Fruit fly (Drosophila melanogaster) whole organism, embryonic: ENCODE data around the gene Muc68D.

Experiments
- Adf1 ChIP-seq: fragments of 200-800 bp; sonication (Bioruptor generic); IDR thresholded peaks from 2 replicates; pipeline ENCODE4 v1.3.6; 2022; ENCODE audit warnings: missing biosample characterization, missing genetic modification characterization
- Antp ChIP-seq: fragments of 200-800 bp; sonication (Bioruptor generic); optimal IDR thresholded peaks from 3 replicates; lab custom pipeline; 2016; ENCODE audit warnings: missing biosample characterization, missing genetic modification characterization
- CG11504 ChIP-seq: fragments of 200-800 bp; sonication (Bioruptor generic); optimal IDR thresholded peaks from 3 replicates; lab custom pipeline; 2019; ENCODE audit warnings: missing biosample characterization, mild to moderate bottlenecking, missing genetic modification characterization, moderate library complexity
- CG14441 ChIP-seq: fragments of 200-800 bp; sonication (Bioruptor generic); IDR thresholded peaks from 2 replicates; pipeline ENCODE4 v1.3.6; 2022; ENCODE audit warnings: missing biosample characterization, missing genetic modification characterization
- CG14710 ChIP-seq: fragments of 200-800 bp; sonication (Bioruptor generic); optimal IDR thresholded peaks from 3 replicates; lab custom pipeline; 2019; ENCODE audit warnings: missing biosample characterization, mild to moderate bottlenecking, missing genetic modification characterization, moderate library complexity
- CG14860 ChIP-seq: fragments of 200-800 bp; sonication (Bioruptor generic); IDR thresholded peaks from 3 replicates; pipeline ENCODE4 v1.3.6; 2022; ENCODE audit warnings: missing biosample characterization, missing genetic modification characterization; ENCODE audit not compliant: partially characterized antibody
- CG16813 ChIP-seq: fragments of 200-800 bp; sonication (Bioruptor generic); IDR thresholded peaks from 3 replicates; pipeline ENCODE4 v1.3.6; 2022; ENCODE audit warnings: missing biosample characterization, missing genetic modification characterization; ENCODE audit not compliant: partially characterized antibody
- CG16815 ChIP-seq: fragments of 200-800 bp; sonication (Bioruptor generic); optimal IDR thresholded peaks from 3 replicates; lab custom pipeline; 2017; ENCODE audit warnings: missing biosample characterization, mild to moderate bottlenecking, missing genetic modification characterization
- CG16863 ChIP-seq: fragments of 200-800 bp; sonication (Bioruptor generic); optimal IDR thresholded peaks from 3 replicates; lab custom pipeline; 2016; ENCODE audit warnings: missing biosample characterization, missing genetic modification characterization
- CG17802 ChIP-seq: fragments of 200-800 bp; sonication (Bioruptor generic); optimal IDR thresholded peaks from 2 replicates; lab custom pipeline; 2018; ENCODE audit warnings: missing biosample characterization, mild to moderate bottlenecking, missing genetic modification characterization, moderate library complexity
- CG2116 ChIP-seq: fragments of 200-800 bp; sonication (Bioruptor generic); optimal IDR thresholded peaks from 3 replicates; lab custom pipeline; 2018; ENCODE audit warnings: missing biosample characterization, mild to moderate bottlenecking, missing genetic modification characterization
- CG2712 ChIP-seq: fragments of 200-800 bp; optimal IDR thresholded peaks from 3 replicates; lab custom pipeline; 2019; ENCODE audit warnings: missing biosample characterization, mild to moderate bottlenecking, missing genetic modification characterization, moderate library complexity
- CG34224 ChIP-seq: fragments of 200-800 bp; sonication (Bioruptor generic); IDR thresholded peaks from 3 replicates; pipeline ENCODE4 v1.3.6; 2022; ENCODE audit warnings: missing biosample characterization, missing genetic modification characterization; ENCODE audit not compliant: partially characterized antibody
- CG42726 ChIP-seq: fragments of 200-800 bp; sonication (Bioruptor generic); IDR thresholded peaks from 2 replicates; pipeline ENCODE4 v1.3.6; 2022; ENCODE audit warnings: missing biosample characterization, missing genetic modification characterization; ENCODE audit not compliant: partially characterized antibody
- CG6175 ChIP-seq: fragments of 200-800 bp; sonication (Bioruptor generic); IDR thresholded peaks from 3 replicates; pipeline ENCODE4 v1.3.6; 2022; ENCODE audit warnings: missing biosample characterization, missing genetic modification characterization
- CG6689 ChIP-seq: fragments of 200-800 bp; sonication (Bioruptor generic); IDR thresholded peaks from 2 replicates; pipeline ENCODE4 v1.3.6; 2022; ENCODE audit warnings: missing biosample characterization, missing genetic modification characterization
- CG6791 ChIP-seq: fragments of 200-800 bp; sonication (Bioruptor generic); IDR thresholded peaks from 3 replicates; pipeline ENCODE4 v1.3.6; 2022; ENCODE audit warnings: missing biosample characterization, missing genetic modification characterization; ENCODE audit not compliant: partially characterized antibody
- CG8765 ChIP-seq: fragments of 200-800 bp; sonication (Bioruptor generic); IDR thresholded peaks from 2 replicates; pipeline ENCODE4 v1.3.6; 2022; ENCODE audit warnings: missing biosample characterization, missing genetic modification characterization
- CTCF ChIP-seq: fragments of 200-800 bp; sonication (Bioruptor generic); optimal IDR thresholded peaks from 2 replicates; lab custom pipeline; 2017; ENCODE audit warnings: missing biosample characterization, mild to moderate bottlenecking, missing genetic modification characterization, moderate library complexity
- Dll ChIP-seq: fragments of 200-800 bp; sonication (Bioruptor generic); IDR thresholded peaks from 4 replicates; pipeline ENCODE4 v1.3.6; 2022; ENCODE audit warnings: missing biosample characterization, missing genetic modification characterization; ENCODE audit not compliant: partially characterized antibody
- Doc3 ChIP-seq: fragments of 200-800 bp; sonication (Bioruptor generic); IDR thresholded peaks from 3 replicates; pipeline ENCODE4 v1.3.6; 2022; ENCODE audit warnings: missing biosample characterization, missing genetic modification characterization; ENCODE audit not compliant: partially characterized antibody
- ERR ChIP-seq: fragments of 200-800 bp; sonication (Bioruptor generic); optimal IDR thresholded peaks from 2 replicates; lab custom pipeline; 2016; ENCODE audit warnings: missing biosample characterization, missing genetic modification characterization
- Ets97D ChIP-seq: fragments of 200-800 bp; sonication (Bioruptor generic); optimal IDR thresholded peaks from 3 replicates; lab custom pipeline; 2016; ENCODE audit warnings: missing biosample characterization, missing genetic modification characterization
- H2.0 ChIP-seq: fragments of 200-800 bp; sonication (Bioruptor generic); IDR thresholded peaks from 2 replicates; pipeline ENCODE4 v1.3.6; 2022; ENCODE audit warnings: missing biosample characterization, missing genetic modification characterization
- HLH4C ChIP-seq: fragments of 200-800 bp; sonication (Bioruptor generic); IDR thresholded peaks from 3 replicates; pipeline ENCODE4 v1.3.6; 2022; ENCODE audit warnings: missing biosample characterization, missing genetic modification characterization; ENCODE audit not compliant: partially characterized antibody
- Hsf ChIP-seq: fragments of 200-800 bp; sonication (Bioruptor generic); optimal IDR thresholded peaks from 3 replicates; lab custom pipeline; 2016; ENCODE audit warnings: missing biosample characterization, missing genetic modification characterization
- MBD-R2 ChIP-seq: fragments of 200-800 bp; sonication (Bioruptor generic); IDR thresholded peaks from 2 replicates; pipeline ENCODE4 v1.3.6; 2022; ENCODE audit warnings: missing biosample characterization, missing genetic modification characterization
- Mad ChIP-seq: fragments of 200-800 bp; sonication (Bioruptor generic); optimal IDR thresholded peaks from 2 replicates; lab custom pipeline; 2016; ENCODE audit warnings: missing biosample characterization, missing genetic modification characterization
- Myb ChIP-seq: fragments of 200-800 bp; sonication (Bioruptor generic); optimal IDR thresholded peaks from 2 replicates; lab custom pipeline; 2016; ENCODE audit warnings: missing biosample characterization, missing genetic modification characterization
- Poxn ChIP-seq: fragments of 200-800 bp; sonication (Bioruptor generic); IDR thresholded peaks from 2 replicates; pipeline ENCODE4 v1.3.6; 2022; ENCODE audit warnings: missing biosample characterization, missing genetic modification characterization
- Ptx1 ChIP-seq: fragments of 200-800 bp; sonication (Bioruptor generic); IDR thresholded peaks from 2 replicates; pipeline ENCODE4 v1.3.6; 2022; ENCODE audit warnings: missing biosample characterization, missing genetic modification characterization
- Rx ChIP-seq: fragments of 200-800 bp; sonication (Bioruptor generic); IDR thresholded peaks from 2 replicates; pipeline ENCODE4 v1.3.6; 2022; ENCODE audit warnings: missing biosample characterization, missing genetic modification characterization
- Sin3A ChIP-seq: fragments of >200 bp; optimal IDR thresholded peaks from 2 replicates; lab custom pipeline; 2018
- TFAM ChIP-seq: fragments of 200-800 bp; sonication (Bioruptor generic); optimal IDR thresholded peaks from 2 replicates; lab custom pipeline; 2017; ENCODE audit warnings: missing biosample characterization, missing genetic modification characterization, inconsistent platforms
- ato ChIP-seq: fragments of 200-800 bp; sonication (Bioruptor generic); IDR thresholded peaks from 2 replicates; pipeline ENCODE4 v1.3.6; 2022; ENCODE audit warnings: missing biosample characterization, missing genetic modification characterization; ENCODE audit not compliant: partially characterized antibody
- bcd ChIP-seq: fragments of 200-800 bp; sonication (Bioruptor generic); optimal IDR thresholded peaks from 2 replicates; lab custom pipeline; 2017; ENCODE audit warnings: missing biosample characterization, mild to moderate bottlenecking, missing genetic modification characterization
- dimm ChIP-seq: fragments of 200-800 bp; sonication (Bioruptor generic); IDR thresholded peaks from 2 replicates; pipeline ENCODE4 v1.3.6; 2022; ENCODE audit warnings: missing biosample characterization, missing genetic modification characterization
- grau ChIP-seq: fragments of 200-800 bp; optimal IDR thresholded peaks from 3 replicates; lab custom pipeline; 2019; ENCODE audit warnings: missing biosample characterization, mild to moderate bottlenecking, missing genetic modification characterization, moderate library complexity
- gro ChIP-seq: fragments of 200-800 bp; sonication (Bioruptor generic); optimal IDR thresholded peaks from 2 replicates; lab custom pipeline; 2016; ENCODE audit warnings: missing biosample characterization, missing genetic modification characterization
- gt ChIP-seq: fragments of 200-800 bp; sonication (Bioruptor generic); IDR thresholded peaks from 2 replicates; pipeline ENCODE4 v1.3.6; 2022; ENCODE audit warnings: missing biosample characterization, missing genetic modification characterization
- insv ChIP-seq, 2 experiments: fragments of 200-800 bp; sonication (Bioruptor generic); optimal IDR thresholded peaks; 3 replicates each; lab custom pipeline; 2016 to 2018; ENCODE audit warnings: missing biosample characterization in 2 of 2, missing genetic modification characterization in 2 of 2
- nmo ChIP-seq: fragments of 200-800 bp; sonication (Bioruptor generic); optimal IDR thresholded peaks from 2 replicates; lab custom pipeline; 2018; ENCODE audit warnings: missing biosample characterization, mild to moderate bottlenecking, missing genetic modification characterization, moderate library complexity
- onecut ChIP-seq: fragments of 200-800 bp; sonication (Bioruptor generic); IDR thresholded peaks from 2 replicates; pipeline ENCODE4 v1.3.6; 2022; ENCODE audit warnings: missing biosample characterization, missing genetic modification characterization
- shn ChIP-seq: fragments of 200-800 bp; sonication (Bioruptor generic); optimal IDR thresholded peaks from 3 replicates; lab custom pipeline; 2016; ENCODE audit warnings: missing biosample characterization, missing genetic modification characterization
- tna ChIP-seq: fragments of 200-800 bp; sonication (Bioruptor generic); IDR thresholded peaks from 2 replicates; pipeline ENCODE4 v1.3.6; 2022; ENCODE audit warnings: missing biosample characterization, missing genetic modification characterization; ENCODE audit not compliant: partially characterized antibody
- toy ChIP-seq: fragments of 200-800 bp; sonication (Bioruptor generic); IDR thresholded peaks from 2 replicates; pipeline ENCODE4 v1.3.6; 2022; ENCODE audit warnings: missing biosample characterization, missing genetic modification characterization
- trem ChIP-seq: fragments of 200-800 bp; optimal IDR thresholded peaks from 3 replicates; lab custom pipeline; 2019; ENCODE audit warnings: missing biosample characterization, mild to moderate bottlenecking, missing genetic modification characterization, moderate library complexity
- zen2 ChIP-seq: fragments of 200-800 bp; sonication (Bioruptor generic); IDR thresholded peaks from 3 replicates; pipeline ENCODE4 v1.3.6; 2022; ENCODE audit warnings: missing biosample characterization, missing genetic modification characterization; ENCODE audit not compliant: partially characterized antibody
- zf30C ChIP-seq: fragments of 200-800 bp; sonication (Bioruptor generic); optimal IDR thresholded peaks from 3 replicates; lab custom pipeline; 2018; ENCODE audit warnings: missing biosample characterization, mild to moderate bottlenecking, missing genetic modification characterization

Gene Muc68D

dm6 chr3L:11816641-11817040 is 44.7 kb upstream of the Muc68D start:
- TF ChIP-seq CG11504 (tag; lab: Kevin White, UChicago): peak; percentile 99
- no peak for TF ChIP-seq CG2712 (tag; lab: Kevin White, UChicago)
- TF ChIP-seq CG34224: no peak
- TF ChIP-seq TFAM (GFP tag; lab: Kevin White, UChicago): no peak

DNA sequence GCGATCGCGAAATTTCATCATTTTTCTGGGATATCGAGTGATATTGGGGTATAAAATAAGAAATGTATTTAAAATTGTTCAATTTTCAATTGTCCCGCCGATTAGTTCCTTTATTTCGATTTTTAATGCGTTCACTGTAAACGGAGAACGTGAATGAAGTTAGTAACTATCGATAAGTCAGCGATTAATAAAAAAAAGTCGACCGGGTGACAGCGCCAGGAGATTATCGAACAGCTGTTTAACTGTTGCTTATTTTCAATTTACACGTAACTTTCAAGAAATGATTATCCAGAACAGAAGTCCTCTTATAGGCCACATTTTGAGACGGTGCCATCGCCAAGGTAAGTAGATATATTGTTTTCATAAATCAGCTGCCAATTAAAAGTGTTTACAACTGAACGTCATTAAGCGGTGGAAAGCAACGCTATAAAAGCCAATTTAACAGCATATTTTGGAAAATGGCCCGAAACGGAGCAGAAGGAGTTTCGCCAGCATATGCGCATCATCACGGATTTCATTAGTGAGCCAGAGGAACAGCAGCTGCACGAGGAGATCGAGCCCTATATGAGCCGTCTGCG is 43.4 kb upstream of the Muc68D start, which contains the start of gene CG14130:
Gene CG14130 (plus strand): TSS at position 225 of the 578 bp plus-strand sequence.
- TF ChIP-seq Rx (GFP tag; lab: Robert Waterston, UW) (no peak), H2.0 (GFP tag; lab: Robert Waterston, UW) (no peak), CG6791 (GFP tag; lab: Robert Waterston, UW) (peak; percentile 94), Adf1 (GFP tag; lab: Robert Waterston, UW) (no peak), CG14710 (tag; lab: Kevin White, UChicago) (peak; percentile 42), ato (GFP tag; lab: Robert Waterston, UW) (peak; percentile 91), shn (no peak), Ets97D (peak; percentile 34), CG16815 (no peak), CG16813 (peak; percentile 90), CG14860 (GFP tag; lab: Robert Waterston, UW) (peak; percentile 91), CG8765 (GFP tag; lab: Robert Waterston, UW) (no peak), CG16863 (no peak), dimm (GFP tag; lab: Robert Waterston, UW) (no peak), CG17802 (tag; lab: Kevin White, UChicago) (no peak), insv (GFP tag; optimal IDR thresholded peaks at IDR 0.05; lab: Kevin White, UChicago) (no peak), CG2712 (tag; lab: Kevin White, UChicago) (no peak), Mad (no peak), tna (GFP tag; lab: Robert Waterston, UW) (peak; percentile 92), HLH4C (GFP tag; lab: Robert Waterston, UW) (peak; percentile 96), CG2116 (GFP tag; lab: Kevin White, UChicago) (peak; percentile 94), CG42726 (peak; percentile 68; the same call in 1 of the 2 replicates), Dll (GFP tag; lab: Robert Waterston, UW) (peak; percentile 94), CG6175 (no peak), Ptx1 (GFP tag; lab: Robert Waterston, UW) (no peak), CG6689 (GFP tag; lab: Robert Waterston, UW) (no peak), MBD-R2 (peak; percentile 92), Sin3A (lab: Kevin White, UChicago) (peak; percentile 8), ERR (GFP tag; lab: Kevin White, UChicago) (no peak), trem (tag; lab: Kevin White, UChicago) (peak; percentile 56), Antp (GFP tag; lab: Kevin White, UChicago) (no peak), nmo (GFP tag; lab: Kevin White, UChicago) (peak; percentile 6), bcd (GFP tag; lab: Kevin White, UChicago) (peak; percentile 76), gro (GFP tag; lab: Kevin White, UChicago) (no peak), onecut (no peak), CTCF (GFP tag; lab: Kevin White, UChicago) (peak; percentile 28), Hsf (no peak), zf30C (GFP tag; lab: Kevin White, UChicago) (no peak), toy (GFP tag; lab: Robert Waterston, UW) (no peak), gt (GFP tag; lab: Robert Waterston, UW) (no peak), CG14441 (GFP tag; lab: Robert Waterston, UW) (no peak), grau (tag; lab: Kevin White, UChicago) (no peak), zen2 (GFP tag; lab: Robert Waterston, UW) (peak; percentile 96), Poxn (GFP tag; lab: Robert Waterston, UW) (no peak), Doc3 (GFP tag; lab: Robert Waterston, UW) (peak; percentile 89), CG34224 (peak; percentile 98), Myb (GFP tag; lab: Kevin White, UChicago) (peak; percentile 78)
